Worm (Caenorhabditis elegans) whole organism, late embryonic: ENCODE data around the gene T20D4.11.
"Not testable (repeated sequence)": the region's sequence is repeated elsewhere in the genome, so short reads cannot be mapped to it uniquely, and the experiment has no call there.

Experiments used
- F13H6.1 ChIP-seq: sonication (generic microtip); optimal IDR thresholded peaks from 2 replicates; lab custom pipeline; 2016; ENCODE audit warnings: missing genetic modification characterization, missing compliant biosample characterization
- K02D7.2 ChIP-seq: sonication (generic microtip); optimal IDR thresholded peaks from 2 replicates; lab custom pipeline; 2017; ENCODE audit warnings: mild to moderate bottlenecking, missing genetic modification characterization, missing compliant biosample characterization
- K09A11.1 ChIP-seq: sonication (generic microtip); optimal IDR thresholded peaks from 2 replicates; lab custom pipeline; 2017; ENCODE audit warnings: antibody characterized with exemption, mild to moderate bottlenecking, missing genetic modification characterization, missing compliant biosample characterization; ENCODE audit not compliant: insufficient read depth
- T23F11.4 ChIP-seq: fragments of 200-800 bp; sonication (Bioruptor generic); optimal IDR thresholded peaks from 2 replicates; lab custom pipeline; 2018; ENCODE audit warnings: mild to moderate bottlenecking, missing genetic modification characterization, missing compliant biosample characterization
- Y22D7AL.16 ChIP-seq: sonication (generic microtip); optimal IDR thresholded peaks from 2 replicates; lab custom pipeline; 2016; ENCODE audit warnings: missing genetic modification characterization, missing compliant biosample characterization
- ahr-1 ChIP-seq: sonication (generic microtip); optimal IDR thresholded peaks from 2 replicates; lab custom pipeline; 2016; ENCODE audit warnings: missing genetic modification characterization, missing compliant biosample characterization
- ceh-19 ChIP-seq: fragments of 200-800 bp; sonication (Bioruptor generic); optimal IDR thresholded peaks from 2 replicates; lab custom pipeline; 2018; ENCODE audit warnings: mild to moderate bottlenecking, missing genetic modification characterization, missing compliant biosample characterization
- ceh-22 ChIP-seq: sonication (generic microtip); optimal IDR thresholded peaks from 2 replicates; lab custom pipeline; 2017; ENCODE audit warnings: missing biosample characterization, missing genetic modification characterization
- ceh-24 ChIP-seq: sonication (generic microtip); optimal IDR thresholded peaks from 2 replicates; lab custom pipeline; 2016; ENCODE audit warnings: mild to moderate bottlenecking, missing genetic modification characterization, missing compliant biosample characterization
- ceh-30 ChIP-seq: fragments of 150-350 bp; optimal IDR thresholded peaks from 2 replicates; lab custom pipeline; 2014; ENCODE audit warnings: missing biosample characterization, missing genetic modification characterization
- ceh-31 ChIP-seq: sonication (generic microtip); optimal IDR thresholded peaks from 2 replicates; lab custom pipeline; 2016; ENCODE audit warnings: missing genetic modification characterization, missing compliant biosample characterization
- ceh-48 ChIP-seq: sonication (generic microtip); optimal IDR thresholded peaks from 2 replicates; lab custom pipeline; 2016; ENCODE audit warnings: missing genetic modification characterization, inconsistent platforms, missing compliant biosample characterization
- ceh-6 ChIP-seq: fragments of 200-800 bp; sonication (Bioruptor generic); optimal IDR thresholded peaks from 2 replicates; lab custom pipeline; 2018; ENCODE audit warnings: mild to moderate bottlenecking, missing genetic modification characterization, missing compliant biosample characterization
- ceh-9 ChIP-seq: sonication (generic microtip); optimal IDR thresholded peaks from 2 replicates; lab custom pipeline; 2016; ENCODE audit warnings: mild to moderate bottlenecking, missing genetic modification characterization, inconsistent platforms, missing compliant biosample characterization
- che-1 ChIP-seq: sonication (generic microtip); optimal IDR thresholded peaks from 2 replicates; lab custom pipeline; 2016; ENCODE audit warnings: mild to moderate bottlenecking, missing genetic modification characterization, missing compliant biosample characterization
- dmd-4 ChIP-seq: sonication (generic microtip); optimal IDR thresholded peaks from 2 replicates; lab custom pipeline; 2016; ENCODE audit warnings: borderline replicate concordance, missing genetic modification characterization, missing compliant biosample characterization
- dve-1 ChIP-seq: sonication (generic microtip); optimal IDR thresholded peaks from 2 replicates; lab custom pipeline; 2017; ENCODE audit warnings: antibody characterized with exemption, mild to moderate bottlenecking, missing genetic modification characterization, missing compliant biosample characterization
- elt-2 ChIP-seq: sonication (generic microtip); optimal IDR thresholded peaks from 2 replicates; lab custom pipeline; 2016; ENCODE audit warnings: missing genetic modification reagents, missing genetic modification characterization, missing compliant biosample characterization
- elt-4 ChIP-seq: sonication (generic microtip); optimal IDR thresholded peaks from 2 replicates; lab custom pipeline; 2016; ENCODE audit warnings: missing genetic modification characterization, missing compliant biosample characterization
- fax-1 ChIP-seq: sonication (generic microtip); optimal IDR thresholded peaks from 2 replicates; lab custom pipeline; 2016; ENCODE audit warnings: missing genotype, missing genetic modification characterization, missing compliant biosample characterization
- fkh-6 ChIP-seq: sonication (generic microtip); optimal IDR thresholded peaks from 2 replicates; lab custom pipeline; 2016; ENCODE audit warnings: missing genetic modification characterization, missing compliant biosample characterization
- gmeb-2 ChIP-seq: sonication (generic microtip); optimal IDR thresholded peaks from 2 replicates; lab custom pipeline; 2016; ENCODE audit warnings: missing genetic modification characterization, inconsistent platforms, missing compliant biosample characterization
- hlh-15 ChIP-seq: sonication (generic microtip); optimal IDR thresholded peaks from 2 replicates; lab custom pipeline; 2016; ENCODE audit warnings: missing genetic modification characterization, missing compliant biosample characterization
- hlh-6 ChIP-seq: sonication (generic microtip); optimal IDR thresholded peaks from 2 replicates; lab custom pipeline; 2016; ENCODE audit warnings: missing genotype, missing genetic modification characterization, missing compliant biosample characterization
- lim-6 ChIP-seq: sonication (generic microtip); optimal IDR thresholded peaks from 2 replicates; lab custom pipeline; 2016; ENCODE audit warnings: missing genetic modification characterization, missing compliant biosample characterization
- mec-3 ChIP-seq: sonication (generic microtip); optimal IDR thresholded peaks from 2 replicates; lab custom pipeline; 2016; ENCODE audit warnings: borderline replicate concordance, missing genetic modification characterization, missing compliant biosample characterization
- nhr-11 ChIP-seq: fragments of 150-350 bp; optimal IDR thresholded peaks from 2 replicates; lab custom pipeline; 2014; ENCODE audit warnings: missing biosample characterization, missing genetic modification characterization
- odd-2 ChIP-seq: sonication (generic microtip); optimal IDR thresholded peaks from 2 replicates; lab custom pipeline; 2017; ENCODE audit warnings: antibody characterized with exemption, mild to moderate bottlenecking, missing genetic modification characterization, missing compliant biosample characterization
- pag-3 ChIP-seq: sonication (generic microtip); optimal IDR thresholded peaks from 2 replicates; lab custom pipeline; 2016; ENCODE audit warnings: missing compliant biosample characterization, missing genetic modification characterization, borderline replicate concordance
- pat-9 ChIP-seq: fragments of 200-800 bp; sonication (Bioruptor generic); optimal IDR thresholded peaks from 2 replicates; lab custom pipeline; 2018; ENCODE audit warnings: mild to moderate bottlenecking, missing genetic modification characterization, moderate library complexity, missing compliant biosample characterization
- pqm-1 ChIP-seq: sonication (generic microtip); optimal IDR thresholded peaks from 2 replicates; lab custom pipeline; 2016; ENCODE audit warnings: missing genetic modification characterization, missing compliant biosample characterization
- pros-1 ChIP-seq: fragments of 150-350 bp; optimal IDR thresholded peaks from 2 replicates; lab custom pipeline; 2014; ENCODE audit warnings: missing biosample characterization, missing genetic modification reagents, missing genetic modification characterization
- ref-2 ChIP-seq: sonication (generic microtip); optimal IDR thresholded peaks from 2 replicates; lab custom pipeline; 2016; ENCODE audit warnings: missing genetic modification characterization, missing compliant biosample characterization
- sox-4 ChIP-seq: sonication (generic microtip); optimal IDR thresholded peaks from 2 replicates; lab custom pipeline; 2017; ENCODE audit warnings: mild to moderate bottlenecking, missing genetic modification characterization, inconsistent platforms, missing compliant biosample characterization
- tbx-2 ChIP-seq: sonication (generic microtip); optimal IDR thresholded peaks from 2 replicates; lab custom pipeline; 2016; ENCODE audit warnings: missing genetic modification characterization, missing compliant biosample characterization
- tbx-7 ChIP-seq: sonication (generic microtip); optimal IDR thresholded peaks from 2 replicates; lab custom pipeline; 2016; ENCODE audit warnings: missing genotype, missing genetic modification characterization, missing compliant biosample characterization
- unc-3 ChIP-seq, 2 experiments: fragments of 200-800 bp in 1 of 2; sonication (Bioruptor generic) in 1 of 2; sonication (generic microtip) in 1 of 2; conservative IDR thresholded peaks in 1 of 2; optimal IDR thresholded peaks in 1 of 2; 2 replicates each; pipeline versions ENCODE4 v1.3.6 to Lab custom; 2016 to 2022; ENCODE audit warnings: missing compliant biosample characterization in 2 of 2, missing genetic modification characterization in 2 of 2, missing genetic modification reagents in 1 of 2
- unc-86 ChIP-seq: sonication (generic microtip); optimal IDR thresholded peaks from 2 replicates; lab custom pipeline; 2016; ENCODE audit warnings: missing genetic modification characterization, missing compliant biosample characterization

Gene T20D4.11

ce11 chrV:3367773-3368172 lies 30.7 kb upstream of the T20D4.11 start, which contains the start of gene C04E12.2:
Gene C04E12.2 (plus strand): TSS chrV:3368073.
- TF ChIP-seq gmeb-2; elt-4 (tag; lab: Kevin White, UChicago); sox-4: not testable (repeated sequence)
- TF ChIP-seq, all 69 proteins: peak for 0; not testable (repeated sequence) for 69

- TF ChIP-seq ceh-24 (tag; lab: Kevin White, UChicago) (no peak), ceh-30 (tag; lab: Kevin White, UChicago) (no peak), hlh-15 (tag; lab: Kevin White, UChicago) (no peak), pag-3 (tag; lab: Kevin White, UChicago) (no peak), ceh-9 (tag; lab: Kevin White, UChicago) (no peak), dmd-4 (no peak), hlh-6 (no peak)
Measured at ce11 chrV:3372673-3373072, 25.8 kb upstream of the T20D4.11 start, which contains the start of gene srx-121. Gene srx-121 (minus strand): TSS chrV:3372773.

ce11 chrV:3376973-3377372 lies 21.5 kb upstream of the T20D4.11 start, which contains the start of gene srbc-2:
Gene srbc-2 (minus strand): TSS chrV:3377073.
- TF ChIP-seq fkh-6 (tag; lab: Kevin White, UChicago) (no peak), hlh-6 (no peak), elt-4 (tag; lab: Kevin White, UChicago) (no peak), unc-3 (GFP tag; conservative IDR thresholded peaks at IDR 0.05; lab: Robert Waterston, UW) (no peak), unc-3 (tag; optimal IDR thresholded peaks at IDR 0.05; lab: Kevin White, UChicago) (no peak)

- no peak for TF ChIP-seq Y22D7AL.16 (tag; lab: Kevin White, UChicago)
- TF ChIP-seq tbx-7 (tag; lab: Kevin White, UChicago): no peak
- TF ChIP-seq elt-2 (tag; lab: Kevin White, UChicago): no peak
- TF ChIP-seq lim-6 (tag; lab: Kevin White, UChicago): no peak
- TF ChIP-seq pat-9: no peak
- TF ChIP-seq fax-1 (tag; lab: Kevin White, UChicago): no peak
- TF ChIP-seq gmeb-2: no peak
- TF ChIP-seq T23F11.4 (GFP tag; lab: Kevin White, UChicago): no peak
- no peak for TF ChIP-seq pqm-1 (tag; lab: Kevin White, UChicago)
- no peak for TF ChIP-seq odd-2 (tag; lab: Kevin White, UChicago)
- TF ChIP-seq ceh-9 (tag; lab: Kevin White, UChicago): no peak
- no peak for TF ChIP-seq ceh-30 (tag; lab: Kevin White, UChicago)
- no peak for TF ChIP-seq mec-3 (tag; lab: Kevin White, UChicago)
- TF ChIP-seq dmd-4: no peak
- TF ChIP-seq ceh-31: no peak
- no peak for TF ChIP-seq K09A11.1 (tag; lab: Kevin White, UChicago)
- no peak for TF ChIP-seq unc-86 (tag; lab: Kevin White, UChicago)
- no peak for TF ChIP-seq ceh-22 (tag; lab: Kevin White, UChicago)
- no peak for TF ChIP-seq K02D7.2 (tag; lab: Kevin White, UChicago)
- TF ChIP-seq ceh-6: no peak
- TF ChIP-seq, all 69 proteins: peak for 0
Measured at ce11 chrV:3388299-3388698, 10.2 kb upstream of the T20D4.11 start.

DNA sequence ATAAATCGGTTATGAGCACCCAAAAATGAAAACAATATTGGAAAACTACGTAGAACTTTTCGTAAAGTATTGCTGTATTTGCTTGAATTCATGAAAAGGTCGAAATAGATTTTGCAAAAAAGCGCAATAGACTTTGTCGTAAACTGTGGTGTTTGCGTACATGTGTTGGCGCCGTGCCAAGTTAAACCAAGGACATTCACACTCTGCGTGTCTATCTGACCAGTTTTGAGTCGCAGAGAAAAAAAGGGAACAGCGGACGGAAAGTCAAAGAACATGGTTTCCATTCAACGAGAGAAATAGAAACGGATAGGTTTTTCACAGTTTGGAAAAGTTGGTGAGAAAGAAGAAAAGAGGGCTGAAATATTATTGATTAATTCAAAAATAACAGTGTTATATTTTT lies 7.5 kb upstream of the T20D4.11 start:
- TF ChIP-seq nhr-11 (tag; lab: Kevin White, UChicago) (no peak), pag-3 (tag; lab: Kevin White, UChicago) (no peak), dve-1 (tag; lab: Kevin White, UChicago) (no peak), ahr-1 (tag; lab: Kevin White, UChicago) (no peak), elt-2 (tag; lab: Kevin White, UChicago) (no peak), che-1 (no peak), tbx-2 (tag; lab: Kevin White, UChicago) (no peak), odd-2 (tag; lab: Kevin White, UChicago) (no peak), ceh-48 (no peak), ref-2 (tag; lab: Kevin White, UChicago) (no peak), ceh-19 (GFP tag; lab: Kevin White, UChicago) (no peak), pros-1 (no peak), lim-6 (tag; lab: Kevin White, UChicago) (no peak), F13H6.1 (tag; lab: Kevin White, UChicago) (no peak), sox-4 (no peak)
